Fruit fly (Drosophila melanogaster) whole organism, adult: Measurements from ENCODE around the gene msd5.

ENCODE experiments used
- CG7101 ChIP-seq: fragments of 200-800 bp; sonication (Bioruptor generic); optimal IDR thresholded peaks from 2 replicates; lab custom pipeline; 2018; ENCODE audit warnings: missing biosample characterization, mild to moderate bottlenecking, missing genetic modification characterization, moderate library complexity
- ovo ChIP-seq: fragments of 200-800 bp; sonication (Bioruptor generic); optimal IDR thresholded peaks from 2 replicates; lab custom pipeline; 2016; ENCODE audit warnings: missing biosample characterization, missing genetic modification characterization
- tj ChIP-seq: fragments of 200-800 bp; sonication (Bioruptor generic); optimal IDR thresholded peaks from 3 replicates; lab custom pipeline; 2017; ENCODE audit warnings: missing biosample characterization, mild to moderate bottlenecking, missing genetic modification characterization, moderate library complexity

DNA sequence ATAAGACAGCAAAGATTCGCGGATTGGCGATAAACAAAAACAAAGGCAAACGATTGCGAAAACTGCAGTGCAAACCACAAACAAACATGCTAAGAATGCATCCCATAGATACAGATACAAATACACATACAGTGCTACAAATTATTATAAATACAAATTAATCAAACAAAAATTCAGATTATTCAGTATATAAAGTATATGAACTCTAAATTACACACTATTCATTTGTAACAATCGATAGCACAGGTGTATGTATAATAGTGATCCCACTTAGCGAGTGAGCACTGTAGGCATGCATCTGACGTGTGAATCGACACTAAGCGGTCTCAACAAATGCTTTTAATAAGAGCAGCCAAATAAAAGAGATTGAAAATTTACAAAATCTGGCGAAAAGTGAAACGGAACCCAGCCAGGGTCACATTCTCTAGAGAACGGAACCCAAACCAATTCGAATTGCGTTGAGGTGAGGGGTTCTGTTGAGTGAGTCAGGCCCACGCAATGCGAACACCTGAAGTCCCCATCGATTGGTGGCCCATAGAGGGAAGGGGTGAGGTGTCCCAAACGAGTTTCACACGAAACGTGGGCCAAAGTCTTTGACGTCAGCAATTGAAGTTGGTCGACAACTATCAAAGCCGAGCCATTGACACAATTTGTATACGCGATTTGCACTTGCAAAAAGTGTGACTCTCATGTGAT is 41.6 kb upstream of the msd5 start:
- peak; percentile 40 for TF ChIP-seq tj (GFP tag; lab: Kevin White, UChicago)
- TF ChIP-seq ovo (GFP tag; lab: Kevin White, UChicago): no peak
- peak; percentile 38 for TF ChIP-seq CG7101 (tag; lab: Kevin White, UChicago)
